Fruit fly (Drosophila melanogaster): Measurements from ENCODE around the gene Qtzl.
A peak's percentile ranks its signal among the peaks of the same experiment; 100 is the strongest.

Qtzl gene

DNA sequence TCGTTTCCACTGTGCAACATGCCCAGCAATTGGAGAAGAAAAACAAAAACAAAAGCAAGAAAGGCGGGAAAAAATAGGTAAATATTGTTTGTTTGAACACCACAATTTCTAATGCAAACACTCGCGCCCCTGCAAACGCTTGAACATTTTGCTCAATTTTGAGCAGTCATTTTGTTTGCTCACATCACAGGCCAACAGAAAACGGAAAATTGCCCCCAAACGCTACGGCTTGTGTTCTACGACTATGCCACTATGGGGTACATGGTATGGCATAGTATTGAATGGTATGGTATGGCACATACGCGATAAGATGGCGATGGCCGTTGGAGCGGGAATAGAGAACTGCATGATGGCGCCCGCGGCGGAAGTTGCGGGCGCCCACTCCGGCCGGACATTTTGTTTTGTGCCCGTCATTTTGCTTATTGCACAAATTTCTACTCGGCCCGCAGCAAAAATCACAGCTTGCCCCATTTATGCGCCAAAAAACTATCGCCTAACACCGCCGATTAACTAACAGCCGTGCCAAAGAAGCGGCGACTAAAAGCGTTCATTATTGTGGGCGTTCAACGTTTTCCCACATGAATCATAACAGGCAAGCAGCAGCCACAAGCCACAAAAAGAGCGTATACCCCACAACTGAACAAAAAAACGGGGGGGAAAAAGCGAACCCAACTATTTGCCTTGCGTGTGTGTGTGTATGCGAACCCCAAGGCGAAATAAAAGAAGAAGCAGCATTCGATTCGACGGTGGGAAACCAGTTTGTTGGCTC is 8.9 kb downstream of the Qtzl start (continued):
- TF ChIP-seq CG12391 (tag; optimal IDR thresholded peaks at IDR 0.05) (peak; percentile 65), Oaz (GFP tag; IDR thresholded peaks at IDR 0.05) (no peak), Vsx1 (GFP tag; optimal IDR thresholded peaks at IDR 0.05) (peak; percentile 88), B-H2 (GFP tag; optimal IDR thresholded peaks at IDR 0.05) (peak; percentile 53), grn (GFP tag; optimal IDR thresholded peaks at IDR 0.05) (peak; percentile 6), CG7745 (tag; optimal IDR thresholded peaks at IDR 0.05) (peak; percentile 86), zen2 (GFP tag; IDR thresholded peaks at IDR 0.05; ENCODE audit: partially characterized antibody) (no peak), Usf (GFP tag; optimal IDR thresholded peaks at IDR 0.05) (no peak), CG13624 (GFP tag; optimal IDR thresholded peaks at IDR 0.05) (no peak), yki (optimal IDR thresholded peaks at IDR 0.05) (no peak), unpg (GFP tag; optimal IDR thresholded peaks at IDR 0.05) (peak; percentile 70), Poxn (GFP tag; IDR thresholded peaks at IDR 0.05) (no peak), usp (GFP tag; optimal IDR thresholded peaks at IDR 0.05) (no peak), bcd (GFP tag; optimal IDR thresholded peaks at IDR 0.05) (peak; percentile 36), D19A (tag; optimal IDR thresholded peaks at IDR 0.05) (peak; percentile 52), CG7786 (GFP tag; optimal IDR thresholded peaks at IDR 0.05) (no peak), CG10462 (GFP tag; optimal IDR thresholded peaks at IDR 0.05) (peak; percentile 12), Pdp1 (GFP tag; optimal IDR thresholded peaks at IDR 0.05) (peak; percentile 46 to 55), CG9727 (GFP tag; optimal IDR thresholded peaks at IDR 0.05) (peak; percentile 70), vvl (GFP tag; IDR thresholded peaks at IDR 0.05) (no peak), H15 (GFP tag; IDR thresholded peaks at IDR 0.05) (no peak), Dbx (GFP tag; IDR thresholded peaks at IDR 0.05) (no peak), dati (GFP tag; IDR thresholded peaks at IDR 0.05) (no peak), CG30403 (GFP tag; optimal IDR thresholded peaks at IDR 0.05) (no peak), CG7556 (GFP tag; optimal IDR thresholded peaks at IDR 0.05) (peak; percentile 73), tna (GFP tag; IDR thresholded peaks at IDR 0.05; ENCODE audit: partially characterized antibody) (no peak), BEAF-32 (GFP tag; optimal IDR thresholded peaks at IDR 0.05) (peak; percentile 58), CG11247 (GFP tag; IDR thresholded peaks at IDR 0.05) (no peak), fd3F (GFP tag; optimal IDR thresholded peaks at IDR 0.05) (no peak), CG6854 (GFP tag; optimal IDR thresholded peaks at IDR 0.05) (peak; percentile 77), CG12155 (GFP tag; optimal IDR thresholded peaks at IDR 0.05) (peak; percentile 23), Hr3 (GFP tag; optimal IDR thresholded peaks at IDR 0.05) (no peak), al (GFP tag; IDR thresholded peaks at IDR 0.05) (no peak), CG11504 (tag; optimal IDR thresholded peaks at IDR 0.05) (peak; percentile 72), ato (GFP tag; IDR thresholded peaks at IDR 0.05; ENCODE audit: partially characterized antibody) (no peak), CG2678 (tag; optimal IDR thresholded peaks at IDR 0.05) (peak; percentile 73), CG17829 (tag; optimal IDR thresholded peaks at IDR 0.05) (peak; percentile 34), CG43689 (GFP tag; IDR thresholded peaks at IDR 0.05) (no peak), grau (tag; optimal IDR thresholded peaks at IDR 0.05) (peak; percentile 22), CG3065 (GFP tag; optimal IDR thresholded peaks at IDR 0.05) (peak; percentile 85), CG16815 (GFP tag; optimal IDR thresholded peaks at IDR 0.05) (no peak), pita (GFP tag; optimal IDR thresholded peaks at IDR 0.05) (no peak), MESR4 (GFP tag; optimal IDR thresholded peaks at IDR 0.05) (no peak), caup (GFP tag; optimal IDR thresholded peaks at IDR 0.05; ENCODE audit: severe bottlenecking) (peak; percentile 74), CG11456 (GFP tag; IDR thresholded peaks at IDR 0.05) (no peak), ara (GFP tag; IDR thresholded peaks at IDR 0.05) (no peak), CG10979 (tag; optimal IDR thresholded peaks at IDR 0.05) (peak; percentile 24), cad (GFP tag; optimal IDR thresholded peaks at IDR 0.05) (no peak), CG3407 (GFP tag; optimal IDR thresholded peaks at IDR 0.05) (peak; percentile 93), CG1603 (tag; optimal IDR thresholded peaks at IDR 0.05) (peak; percentile 77)

Measured in whole organism, embryonic.